Fruit fly (Drosophila melanogaster) Kc167 (cell line): ENCODE results near the gene CG43448.

Experiments
- Sin3A ChIP-seq: fragments of >200 bp; optimal IDR thresholded peaks from 2 replicates; lab custom pipeline; 2018; ENCODE audit warnings: missing external identifiers
- psq ChIP-seq: fragments of >200 bp; optimal IDR thresholded peaks from 2 replicates; lab custom pipeline; 2017; ENCODE audit warnings: missing external identifiers
- ttk ChIP-seq: sonication (Bioruptor generic); optimal IDR thresholded peaks from 2 replicates; lab custom pipeline; 2017; ENCODE audit warnings: missing external identifiers

- TF ChIP-seq Sin3A (lab: Kevin White, UChicago) (no peak), psq (lab: Kevin White, UChicago) (no peak), ttk (lab: Kevin White, UChicago) (no peak)
Measured at dm6 chr3R:30191462-30191874, 46.1 kb downstream of the CG43448 start.
